In the genomic region with DNA sequence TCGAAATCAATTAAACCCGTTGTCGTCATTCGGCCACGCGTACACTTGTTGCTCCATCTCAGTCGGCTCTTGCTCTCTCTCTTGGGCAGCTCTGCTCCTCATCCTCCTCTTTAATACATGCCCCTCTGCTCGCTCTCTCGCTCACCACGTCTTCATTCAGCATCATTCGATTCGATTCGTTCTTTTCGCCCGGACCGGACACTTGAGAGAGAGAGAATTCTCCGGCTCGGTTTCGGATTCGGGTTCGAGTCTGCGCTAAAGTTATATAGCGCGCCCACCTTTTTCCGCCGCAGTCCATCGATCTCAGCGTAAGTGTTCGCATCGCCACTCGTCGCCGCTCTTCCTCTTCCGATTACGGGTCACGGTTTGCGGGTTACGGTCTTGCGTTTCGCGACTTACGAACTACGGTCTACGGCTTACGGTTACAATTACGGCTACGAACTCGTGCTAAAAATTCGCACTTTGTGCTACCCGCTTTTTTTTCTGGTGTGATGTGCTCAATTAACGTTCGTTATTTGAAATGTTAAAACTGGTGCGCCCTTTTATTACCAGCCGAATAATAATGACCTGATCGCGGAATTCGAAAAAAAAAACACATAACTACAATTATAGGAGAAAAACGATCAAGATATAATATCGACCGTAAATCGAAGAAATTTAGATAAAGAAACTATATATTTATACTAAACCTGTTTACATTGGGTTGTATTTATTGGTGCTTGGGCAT, we compare ENCODE assay signal across 5 fruit fly cellular contexts.
TF ChIP-seq lines count a peak whose summit lies in the region.

No protein-coding gene starts in this region.

- peak; percentile 44 for TF ChIP-seq CTCF in whole organism, embryonic (GFP tag; optimal IDR thresholded peaks at IDR 0.05; lab: Kevin White, UChicago)

TF ChIP-seq in whole organism, adult, 20 proteins besides CTCF, POLR2A, EP300 and RAD21:
- peak; percentile 38 for TF ChIP-seq pad (GFP tag; optimal IDR thresholded peaks at IDR 0.05; lab: Kevin White, UChicago)
- peak; percentile 40 for TF ChIP-seq bab1 (GFP tag; optimal IDR thresholded peaks at IDR 0.05; lab: Kevin White, UChicago)
- no peak for TF ChIP-seq tj (GFP tag; optimal IDR thresholded peaks at IDR 0.05; lab: Kevin White, UChicago)
- TF ChIP-seq Crg-1 (GFP tag; optimal IDR thresholded peaks at IDR 0.05; lab: Kevin White, UChicago), result no peak
- peak; percentile 32 for TF ChIP-seq CG1620 (GFP tag; optimal IDR thresholded peaks at IDR 0.05; lab: Kevin White, UChicago)
- TF ChIP-seq toe (GFP tag; optimal IDR thresholded peaks at IDR 0.05; lab: Kevin White, UChicago), result no peak
- no peak for TF ChIP-seq Hr96 (GFP tag; optimal IDR thresholded peaks at IDR 0.05; lab: Kevin White, UChicago)
- TF ChIP-seq CG11617 (GFP tag; optimal IDR thresholded peaks at IDR 0.05; lab: Kevin White, UChicago), result no peak
- TF ChIP-seq Mnt (GFP tag; optimal IDR thresholded peaks at IDR 0.05; lab: Kevin White, UChicago), result peak; percentile 37
- peak; percentile 16 for TF ChIP-seq CG7101 (tag; optimal IDR thresholded peaks at IDR 0.05; lab: Kevin White, UChicago)
- peak; percentile 48 for TF ChIP-seq CG12768 (GFP tag; optimal IDR thresholded peaks at IDR 0.05; lab: Kevin White, UChicago)
- no peak for TF ChIP-seq CG14711 (tag; optimal IDR thresholded peaks at IDR 0.05; lab: Kevin White, UChicago)
TF ChIP-seq in whole organism, adult: peak in this region for 6.

TF ChIP-seq in whole organism, embryonic, 481 proteins besides CTCF, POLR2A, EP300 and RAD21 (continues in another document):
- TF ChIP-seq grau (tag; optimal IDR thresholded peaks at IDR 0.05; lab: Kevin White, UChicago) (no peak), Ets65A (GFP tag; lab: Kevin White, UChicago) (no peak), Hr3 (GFP tag; optimal IDR thresholded peaks at IDR 0.05; lab: Kevin White, UChicago) (no peak), HHEX (GFP tag; optimal IDR thresholded peaks at IDR 0.05; lab: Kevin White, UChicago) (no peak), CG30431 (GFP tag; optimal IDR thresholded peaks at IDR 0.05; lab: Kevin White, UChicago) (no peak), ab (GFP tag; optimal IDR thresholded peaks at IDR 0.05; lab: Kevin White, UChicago) (no peak), chinmo (GFP tag; IDR thresholded peaks at IDR 0.05; lab: Robert Waterston, UW; ENCODE audit: partially characterized antibody) (peak; percentile 83; the same call in 1 of the 4 replicates), Camta (GFP tag; optimal IDR thresholded peaks at IDR 0.05; lab: Kevin White, UChicago) (no peak), Oli (tag; optimal IDR thresholded peaks at IDR 0.05; lab: Kevin White, UChicago) (no peak), kah (GFP tag; optimal IDR thresholded peaks at IDR 0.05; lab: Kevin White, UChicago) (peak; percentile 76), NFAT (GFP tag; IDR thresholded peaks at IDR 0.05; lab: Robert Waterston, UW) (peak; percentile 55; the same call in 1 of the 2 replicates), rib (GFP tag; IDR thresholded peaks at IDR 0.05; lab: Robert Waterston, UW) (no peak), Dll (GFP tag; IDR thresholded peaks at IDR 0.05; lab: Robert Waterston, UW; ENCODE audit: partially characterized antibody) (peak; percentile 36; the same call in 2 of the 4 replicates), CG4328 (GFP tag; optimal IDR thresholded peaks at IDR 0.05; lab: Kevin White, UChicago) (no peak), CG17385 (GFP tag; optimal IDR thresholded peaks at IDR 0.05; lab: Kevin White, UChicago) (peak; percentile 76), NfI (GFP tag; optimal IDR thresholded peaks at IDR 0.05; lab: Kevin White, UChicago) (no peak), run (tag; optimal IDR thresholded peaks at IDR 0.05; lab: Kevin White, UChicago) (no peak)

TF ChIP-seq in whole organism, prepupa, 60 proteins besides CTCF, POLR2A, EP300 and RAD21 (continues in another document):
- TF ChIP-seq Sox15 (GFP tag; optimal IDR thresholded peaks at IDR 0.05; lab: Kevin White, UChicago) (no peak), CG7368 (GFP tag; optimal IDR thresholded peaks at IDR 0.05; lab: Kevin White, UChicago) (no peak), salr (GFP tag; optimal IDR thresholded peaks at IDR 0.05; lab: Kevin White, UChicago) (peak in 1 of 2 experiments; percentile 32), CG8119 (GFP tag; IDR thresholded peaks at IDR 0.05; lab: Robert Waterston, UW) (no peak), Hr39 (GFP tag; optimal IDR thresholded peaks at IDR 0.05; lab: Kevin White, UChicago) (no peak), CG1621 (tag; optimal IDR thresholded peaks at IDR 0.05; lab: Kevin White, UChicago) (peak; percentile 100), CG6163 (GFP tag; IDR thresholded peaks at IDR 0.05; lab: Robert Waterston, UW) (0 out of 3 replicates have a peak, but pooled peaks have one; percentile 25), dsx (GFP tag; optimal IDR thresholded peaks at IDR 0.05; lab: Kevin White, UChicago; ENCODE audit: poor library complexity, severe bottlenecking) (peak; percentile 8), esn (GFP tag; optimal IDR thresholded peaks at IDR 0.05; lab: Kevin White, UChicago) (no peak), CG34406 (GFP tag; optimal IDR thresholded peaks at IDR 0.05; lab: Kevin White, UChicago) (peak; percentile 12), CG6792 (GFP tag; optimal IDR thresholded peaks at IDR 0.05; lab: Kevin White, UChicago) (no peak), Eip78C (GFP tag; lab: Kevin White, UChicago) (peak; percentile 80), CG11902 (GFP tag; optimal IDR thresholded peaks at IDR 0.05; lab: Kevin White, UChicago) (no peak), CG6808 (GFP tag; optimal IDR thresholded peaks at IDR 0.05; lab: Kevin White, UChicago) (no peak), Gug (GFP tag; IDR thresholded peaks at IDR 0.05; lab: Robert Waterston, UW) (no peak), eg (GFP tag; IDR thresholded peaks at IDR 0.05; lab: Robert Waterston, UW) (peak; percentile 50; the same call in 1 of the 3 replicates), ss (GFP tag; optimal IDR thresholded peaks at IDR 0.05; lab: Kevin White, UChicago) (peak in 1 of 2 experiments; percentile 31), CG15336 (GFP tag; IDR thresholded peaks at IDR 0.05; lab: Robert Waterston, UW) (peak; percentile 48)

TF ChIP-seq in whole organism, pupa, 21 proteins besides CTCF, POLR2A, EP300 and RAD21 (continues in another document):
- TF ChIP-seq CG14655 (GFP tag; optimal IDR thresholded peaks at IDR 0.05; lab: Kevin White, UChicago), result no peak
- no peak for TF ChIP-seq CG15710 (tag; optimal IDR thresholded peaks at IDR 0.05; lab: Kevin White, UChicago)
- no peak for TF ChIP-seq CG17806 (tag; optimal IDR thresholded peaks at IDR 0.05; lab: Kevin White, UChicago)
- peak; percentile 9 for TF ChIP-seq CG34367 (tag; optimal IDR thresholded peaks at IDR 0.05; lab: Kevin White, UChicago)
- peak; percentile 41 for TF ChIP-seq Pif1B (GFP tag; optimal IDR thresholded peaks at IDR 0.05; lab: Kevin White, UChicago)
- no peak for TF ChIP-seq CG9948 (tag; optimal IDR thresholded peaks at IDR 0.05; lab: Kevin White, UChicago)
- no peak for TF ChIP-seq CG32121 (GFP tag; IDR thresholded peaks at IDR 0.05; lab: Robert Waterston, UW)
- no peak for TF ChIP-seq gl (tag; optimal IDR thresholded peaks at IDR 0.05; lab: Kevin White, UChicago)
- no peak for TF ChIP-seq rn (GFP tag; IDR thresholded peaks at IDR 0.05; lab: Robert Waterston, UW)
- TF ChIP-seq CG8301 (tag; optimal IDR thresholded peaks at IDR 0.05; lab: Kevin White, UChicago), result no peak
- TF ChIP-seq D1 (tag; optimal IDR thresholded peaks at IDR 0.05; lab: Kevin White, UChicago), result no peak
- TF ChIP-seq CG12605 (GFP tag; IDR thresholded peaks at IDR 0.05; lab: Robert Waterston, UW), result peak; percentile 20; the same call in 1 of the 2 replicates
- peak; percentile 58 for TF ChIP-seq EcR (GFP tag; optimal IDR thresholded peaks at IDR 0.05; lab: Kevin White, UChicago)
- no peak for TF ChIP-seq CG10348 (GFP tag; IDR thresholded peaks at IDR 0.05; lab: Robert Waterston, UW)
- peak; percentile 49; the same call in 2 of the 3 replicates for TF ChIP-seq CG4496 (GFP tag; IDR thresholded peaks at IDR 0.05; lab: Robert Waterston, UW)
- no peak for TF ChIP-seq CG8159 (tag; optimal IDR thresholded peaks at IDR 0.05; lab: Kevin White, UChicago)
- TF ChIP-seq fd96Ca (GFP tag; IDR thresholded peaks at IDR 0.05; lab: Robert Waterston, UW), result no peak
- TF ChIP-seq Snoo (tag; optimal IDR thresholded peaks at IDR 0.05; lab: Kevin White, UChicago), result peak; percentile 14
- TF ChIP-seq CG13204 (GFP tag; optimal IDR thresholded peaks at IDR 0.05; lab: Kevin White, UChicago), result peak; percentile 36
- TF ChIP-seq Pif1A (GFP tag; optimal IDR thresholded peaks at IDR 0.05; lab: Kevin White, UChicago), result no peak

TF ChIP-seq in whole organism, wandering third instar larva, 38 proteins besides CTCF, POLR2A, EP300 and RAD21:
- TF ChIP-seq Rel (GFP tag; optimal IDR thresholded peaks at IDR 0.05; lab: Kevin White, UChicago), result no peak
- peak; percentile 62 for TF ChIP-seq Rel (tag; optimal IDR thresholded peaks at IDR 0.05; lab: Kevin White, UChicago)
- TF ChIP-seq usp (GFP tag; optimal IDR thresholded peaks at IDR 0.05; lab: Kevin White, UChicago), result no peak
- TF ChIP-seq dl (GFP tag; optimal IDR thresholded peaks at IDR 0.05; lab: Kevin White, UChicago; ENCODE audit: insufficient read depth in 1 of 2, partially characterized antibody in 2 of 2), result peak; percentile 86 to 89
- peak; percentile 85 for TF ChIP-seq Vsx2 (GFP tag; optimal IDR thresholded peaks at IDR 0.05; lab: Kevin White, UChicago; ENCODE audit: partially characterized antibody)
- peak; percentile 95 for TF ChIP-seq Dif (GFP tag; optimal IDR thresholded peaks at IDR 0.05; lab: Kevin White, UChicago; ENCODE audit: partially characterized antibody)
- TF ChIP-seq h (GFP tag; optimal IDR thresholded peaks at IDR 0.05; lab: Kevin White, UChicago), result peak; percentile 85
- peak; percentile 95 for TF ChIP-seq CrebA (GFP tag; optimal IDR thresholded peaks at IDR 0.05; lab: Kevin White, UChicago; ENCODE audit: borderline replicate concordance)
- no peak for TF ChIP-seq lola (GFP tag; optimal IDR thresholded peaks at IDR 0.05; lab: Kevin White, UChicago)
- no peak for TF ChIP-seq N (GFP tag; optimal IDR thresholded peaks at IDR 0.05; lab: Kevin White, UChicago)
- TF ChIP-seq Hr83 (GFP tag; optimal IDR thresholded peaks at IDR 0.05; lab: Kevin White, UChicago; ENCODE audit: poor library complexity, severe bottlenecking), result peak; percentile 56
- TF ChIP-seq rgr (GFP tag; optimal IDR thresholded peaks at IDR 0.05; lab: Kevin White, UChicago), result peak; percentile 17
